Worm (Caenorhabditis elegans) whole organism, L1 larva: ENCODE data around the gene EGAP1.5.

Source experiments
- aha-1 ChIP-seq: fragments of 150-350 bp; optimal IDR thresholded peaks from 2 replicates; lab custom pipeline; 2014; ENCODE audit warnings: missing biosample characterization, missing genetic modification characterization
- ceh-63 ChIP-seq: fragments of 200-800 bp; sonication (Bioruptor generic); optimal IDR thresholded peaks from 2 replicates; lab custom pipeline; 2018; ENCODE audit warnings: mild to moderate bottlenecking, missing genetic modification characterization, missing compliant biosample characterization
- ceh-82 ChIP-seq, 3 experiments: fragments of 150-350 bp in 1 of 3; sonication (generic microtip) in 2 of 3; optimal IDR thresholded peaks; 2 replicates each; lab custom pipeline; 2014 to 2017; ENCODE audit warnings: missing biosample characterization in 3 of 3, missing genetic modification characterization in 3 of 3
- mef-2 ChIP-seq: fragments of 150-350 bp; optimal IDR thresholded peaks from 2 replicates; lab custom pipeline; 2014; ENCODE audit warnings: missing biosample characterization, missing genetic modification characterization
- nhr-237 ChIP-seq: fragments of 150-350 bp; optimal IDR thresholded peaks from 2 replicates; lab custom pipeline; 2014; ENCODE audit warnings: missing biosample characterization, missing genetic modification characterization
- pax-3 ChIP-seq: fragments of 200-800 bp; sonication (Bioruptor generic); optimal IDR thresholded peaks from 2 replicates; lab custom pipeline; 2018; ENCODE audit warnings: mild to moderate bottlenecking, missing genetic modification characterization, moderate library complexity, missing compliant biosample characterization
- ztf-11 ChIP-seq, 2 experiments: sonication (generic microtip); optimal IDR thresholded peaks; 2 replicates each; lab custom pipeline; 2016 to 2017; ENCODE audit warnings: missing genetic modification characterization in 2 of 2, missing biosample characterization in 1 of 2, missing compliant biosample characterization in 1 of 2

ce11 chrIII:5948986-5949385, 17.5 kb downstream of the EGAP1.5 start:
- TF ChIP-seq aha-1 (tag; lab: Kevin White, UChicago): no peak
- no peak for TF ChIP-seq nhr-237 (tag; lab: Kevin White, UChicago)
- TF ChIP-seq mef-2 (tag; lab: Kevin White, UChicago): no peak
- no peak for TF ChIP-seq ceh-63 (GFP tag; lab: Kevin White, UChicago)
- no peak for TF ChIP-seq pax-3 (tag; lab: Kevin White, UChicago)
- no peak for TF ChIP-seq ceh-82 (tag; optimal IDR thresholded peaks at IDR 0.05; lab: Kevin White, UChicago)
- no peak for TF ChIP-seq ztf-11 (tag; optimal IDR thresholded peaks at IDR 0.05; lab: Kevin White, UChicago)
